Worm (Caenorhabditis elegans): Measurements from ENCODE around the gene twk-33.

The twk-33 gene

DNA sequence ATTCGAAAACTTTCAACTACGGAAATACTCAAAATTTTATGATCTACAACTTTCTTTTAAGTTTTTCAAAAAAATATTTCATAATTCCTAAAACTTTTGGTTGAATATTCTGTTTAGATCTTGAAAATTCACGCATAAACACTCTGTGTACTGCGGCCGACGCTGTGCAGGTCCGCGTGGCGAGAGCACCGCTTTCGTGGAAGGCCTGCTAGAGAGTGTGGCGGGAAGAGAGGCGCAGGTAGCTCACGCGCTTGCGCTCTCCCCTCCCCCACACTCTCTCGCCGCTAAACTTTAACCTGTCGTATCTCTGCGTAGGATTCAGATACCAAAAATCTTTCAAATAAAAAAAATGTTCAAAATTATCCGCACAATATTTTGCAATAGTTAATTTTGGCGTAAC lies 30.9 kb downstream of the twk-33 start:
- no peak for TF ChIP-seq tbx-11 (GFP tag; IDR thresholded peaks at IDR 0.05)
- TF ChIP-seq hnd-1 (tag; optimal IDR thresholded peaks at IDR 0.05): no peak
- TF ChIP-seq flt-1 (GFP tag; IDR thresholded peaks at IDR 0.05): no peak
- no peak for TF ChIP-seq B0310.2 (tag; optimal IDR thresholded peaks at IDR 0.05)
- no peak for TF ChIP-seq aly-1 (tag; optimal IDR thresholded peaks at IDR 0.05)
- no peak for TF ChIP-seq hmbx-1 (tag; optimal IDR thresholded peaks at IDR 0.05)
- no peak for TF ChIP-seq ama-1 (optimal IDR thresholded peaks at IDR 0.05)
- no peak for TF ChIP-seq ceh-36 (tag; optimal IDR thresholded peaks at IDR 0.05)
- no peak for TF ChIP-seq tbx-37 (GFP tag; conservative IDR thresholded peaks at IDR 0.05)
- no peak for TF ChIP-seq tra-4 (tag; optimal IDR thresholded peaks at IDR 0.05)
- TF ChIP-seq pes-1 (GFP tag; IDR thresholded peaks at IDR 0.05): no peak
- no peak for TF ChIP-seq F13C5.2 (tag; optimal IDR thresholded peaks at IDR 0.05)
- TF ChIP-seq ets-7 (tag; optimal IDR thresholded peaks at IDR 0.05): no peak
- TF ChIP-seq hmg-4 (GFP tag; optimal IDR thresholded peaks at IDR 0.05): no peak
- TF ChIP-seq ceh-13 (GFP tag; optimal IDR thresholded peaks at IDR 0.05): no peak

DNA sequence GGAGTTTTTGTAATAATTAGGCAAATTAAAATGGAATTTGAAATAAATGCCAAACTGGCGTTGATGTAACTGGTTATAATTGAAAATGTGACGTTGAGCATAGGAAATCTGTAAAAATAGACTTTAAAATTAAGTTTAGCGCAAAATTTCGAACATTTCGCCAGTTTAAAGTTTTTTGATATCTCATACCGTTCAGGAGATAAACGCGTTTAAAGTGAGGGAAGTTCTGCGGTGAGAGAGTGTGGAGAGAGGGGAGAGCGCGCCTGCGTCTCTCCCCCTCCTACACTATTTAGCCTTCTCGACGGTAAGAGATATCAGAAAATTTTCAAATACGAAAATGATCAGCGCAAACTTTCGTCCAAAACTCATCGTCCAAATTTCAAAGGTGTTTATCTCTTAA lies 37.6 kb downstream of the twk-33 start, which contains the start of gene str-92:
str-92 (minus strand) TSS at position 101 of the 400 bp plus-strand sequence.
- no peak for TF ChIP-seq tbx-37 (GFP tag; conservative IDR thresholded peaks at IDR 0.05)
- TF ChIP-seq tra-4 (tag; optimal IDR thresholded peaks at IDR 0.05): no peak
- no peak for TF ChIP-seq scrt-1 (GFP tag; IDR thresholded peaks at IDR 0.05)
- no peak for TF ChIP-seq B0310.2 (tag; optimal IDR thresholded peaks at IDR 0.05)

DNA sequence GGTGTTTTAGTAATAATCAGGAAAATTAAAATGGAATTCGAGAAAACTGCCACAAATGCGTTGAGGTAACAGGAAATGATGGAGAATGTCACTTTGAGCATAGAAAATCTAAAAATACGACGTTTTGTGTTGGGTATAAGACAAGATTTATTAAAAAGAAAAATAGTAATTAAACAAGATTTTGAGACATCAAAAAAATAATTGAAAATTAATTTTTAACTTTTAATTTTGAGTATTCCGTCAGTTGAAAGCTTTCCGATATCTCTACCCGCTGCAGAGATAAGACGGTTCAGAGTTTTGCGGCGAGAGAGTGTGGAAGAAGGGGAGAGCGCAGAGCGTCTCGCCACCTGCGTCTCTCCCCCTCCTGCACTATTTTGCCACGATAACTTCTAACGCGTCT lies 40.8 kb downstream of the twk-33 start, which contains the start of gene str-93:
str-93 (minus strand) TSS at position 101 of the 400 bp plus-strand sequence.
- TF ChIP-seq hnd-1 (tag; optimal IDR thresholded peaks at IDR 0.05) (no peak), F13C5.2 (tag; optimal IDR thresholded peaks at IDR 0.05) (no peak), flt-1 (GFP tag; IDR thresholded peaks at IDR 0.05) (no peak), aly-1 (tag; optimal IDR thresholded peaks at IDR 0.05) (no peak), tra-4 (tag; optimal IDR thresholded peaks at IDR 0.05) (no peak), pes-1 (GFP tag; IDR thresholded peaks at IDR 0.05) (no peak), hmg-4 (GFP tag; optimal IDR thresholded peaks at IDR 0.05) (no peak)

DNA sequence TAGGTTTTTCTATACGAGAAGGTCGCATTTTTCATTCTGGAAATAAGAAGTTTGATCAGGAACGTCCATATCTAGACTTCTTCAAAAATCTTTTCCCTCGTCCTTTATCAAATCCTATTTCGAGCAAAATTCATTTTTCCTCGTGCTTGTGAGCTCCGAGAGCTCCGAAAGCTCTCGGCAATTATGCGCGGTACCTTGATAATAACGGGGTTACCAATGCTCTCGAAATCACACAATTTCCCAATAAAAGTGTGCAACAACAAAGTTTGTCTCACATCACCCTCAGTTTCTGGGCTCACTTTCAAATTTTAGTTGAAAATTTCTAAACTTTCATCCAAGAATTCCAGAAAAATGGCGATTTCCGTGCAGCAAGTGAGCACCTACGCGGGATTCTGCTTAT lies 45.6 kb downstream of the twk-33 start, which contains the start of gene str-89:
str-89 (plus strand) TSS at position 301 of the 400 bp plus-strand sequence.
- TF ChIP-seq F13C5.2 (tag; optimal IDR thresholded peaks at IDR 0.05): no peak
- TF ChIP-seq flt-1 (GFP tag; IDR thresholded peaks at IDR 0.05): no peak
- no peak for TF ChIP-seq tra-4 (tag; optimal IDR thresholded peaks at IDR 0.05)
- TF ChIP-seq aly-1 (tag; optimal IDR thresholded peaks at IDR 0.05): no peak
- TF ChIP-seq tbx-37 (GFP tag; conservative IDR thresholded peaks at IDR 0.05): no peak
- TF ChIP-seq pes-1 (GFP tag; IDR thresholded peaks at IDR 0.05): no peak
- TF ChIP-seq ama-1 (optimal IDR thresholded peaks at IDR 0.05): no peak
- TF ChIP-seq ceh-13 (GFP tag; optimal IDR thresholded peaks at IDR 0.05): no peak
- no peak for TF ChIP-seq hnd-1 (tag; optimal IDR thresholded peaks at IDR 0.05)
- no peak for TF ChIP-seq sea-1 (GFP tag; conservative IDR thresholded peaks at IDR 0.05)
- no peak for TF ChIP-seq ets-7 (tag; optimal IDR thresholded peaks at IDR 0.05)
- no peak for TF ChIP-seq tbx-11 (GFP tag; IDR thresholded peaks at IDR 0.05)
- no peak for TF ChIP-seq scrt-1 (GFP tag; IDR thresholded peaks at IDR 0.05)
- no peak for TF ChIP-seq ceh-36 (tag; optimal IDR thresholded peaks at IDR 0.05)
- TF ChIP-seq hmg-4 (GFP tag; optimal IDR thresholded peaks at IDR 0.05): no peak

DNA sequence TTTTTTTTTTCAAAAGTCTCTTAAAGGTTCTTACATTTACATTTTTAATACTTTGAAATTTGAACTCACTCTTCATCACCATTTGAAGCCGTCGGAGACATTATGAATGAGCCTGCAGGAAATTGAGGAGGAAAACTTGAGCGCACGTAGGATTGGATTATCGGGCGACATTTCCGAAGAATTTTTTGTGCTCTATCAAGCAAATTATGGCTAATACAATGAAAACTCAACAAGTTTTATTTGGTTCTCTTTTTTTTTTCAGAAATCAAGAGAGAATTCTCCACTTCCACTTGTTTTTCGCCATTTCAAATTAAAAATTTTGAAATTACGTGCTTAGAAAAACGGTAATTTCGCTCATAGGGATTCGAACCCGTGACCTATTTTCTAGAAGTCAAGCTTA lies 46.5 kb downstream of the twk-33 start, which contains the start of gene F59A1.12:
F59A1.12 (minus strand) TSS at position 101 of the 400 bp plus-strand sequence.
- TF ChIP-seq hmg-4 (GFP tag; optimal IDR thresholded peaks at IDR 0.05) (no peak), tbx-11 (GFP tag; IDR thresholded peaks at IDR 0.05) (no peak), hnd-1 (tag; optimal IDR thresholded peaks at IDR 0.05) (no peak), ceh-36 (tag; optimal IDR thresholded peaks at IDR 0.05) (no peak), scrt-1 (GFP tag; IDR thresholded peaks at IDR 0.05) (no peak), hmbx-1 (tag; optimal IDR thresholded peaks at IDR 0.05) (no peak), ama-1 (optimal IDR thresholded peaks at IDR 0.05) (no peak), sea-1 (GFP tag; conservative IDR thresholded peaks at IDR 0.05) (no peak), ets-7 (tag; optimal IDR thresholded peaks at IDR 0.05) (no peak), F13C5.2 (tag; optimal IDR thresholded peaks at IDR 0.05) (no peak)

DNA sequence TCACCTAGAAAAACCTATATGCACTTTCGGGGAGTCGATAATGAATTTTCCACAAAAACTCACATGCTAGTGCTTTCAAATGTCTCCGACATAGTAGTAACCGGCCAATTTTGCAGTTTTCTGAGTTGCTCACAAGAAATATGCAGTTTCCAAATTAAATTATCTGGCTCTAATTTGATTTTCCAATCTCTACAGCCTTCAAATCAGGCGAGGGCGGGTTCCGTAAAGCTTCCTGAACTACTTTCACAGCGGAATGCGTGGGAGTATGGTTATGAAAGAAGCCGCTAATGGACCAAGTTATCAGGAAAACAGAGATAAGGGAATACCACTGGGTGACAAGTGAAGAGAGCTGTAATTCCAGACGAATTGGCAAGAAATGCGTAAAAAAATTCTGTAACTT lies 48.3 kb downstream of the twk-33 start, which contains the start of gene F59A1.11:
F59A1.11 (minus strand) TSS at position 101 of the 400 bp plus-strand sequence.
- TF ChIP-seq ama-1 (optimal IDR thresholded peaks at IDR 0.05): no peak
- no peak for TF ChIP-seq hmbx-1 (tag; optimal IDR thresholded peaks at IDR 0.05)
- no peak for TF ChIP-seq scrt-1 (GFP tag; IDR thresholded peaks at IDR 0.05)
- no peak for TF ChIP-seq tbx-11 (GFP tag; IDR thresholded peaks at IDR 0.05)
- no peak for TF ChIP-seq tbx-37 (GFP tag; conservative IDR thresholded peaks at IDR 0.05)
- TF ChIP-seq hnd-1 (tag; optimal IDR thresholded peaks at IDR 0.05): no peak
- TF ChIP-seq flt-1 (GFP tag; IDR thresholded peaks at IDR 0.05): no peak
- no peak for TF ChIP-seq pes-1 (GFP tag; IDR thresholded peaks at IDR 0.05)
- TF ChIP-seq ets-7 (tag; optimal IDR thresholded peaks at IDR 0.05): no peak
- no peak for TF ChIP-seq hmg-4 (GFP tag; optimal IDR thresholded peaks at IDR 0.05)

DNA sequence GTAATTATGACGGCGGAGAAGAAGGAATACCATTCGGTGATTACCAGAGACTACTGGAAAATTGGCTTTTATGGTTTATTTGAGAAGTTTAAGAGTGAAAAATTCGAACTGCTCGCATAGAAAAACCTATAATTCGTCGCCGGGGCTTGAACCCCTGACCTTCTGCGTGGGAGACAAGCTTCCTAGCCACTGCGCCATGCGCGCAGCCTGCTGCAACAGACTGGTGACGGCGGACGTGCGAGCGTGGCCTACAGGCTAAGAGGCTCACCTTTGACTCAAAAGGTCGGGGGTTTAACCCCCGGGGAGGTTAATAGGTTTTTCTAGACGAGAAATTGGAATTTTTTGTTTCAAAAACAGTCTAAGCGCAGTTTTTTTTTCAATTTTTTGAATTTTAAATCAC lies 49.8 kb downstream of the twk-33 start:
- TF ChIP-seq B0310.2 (tag; optimal IDR thresholded peaks at IDR 0.05) (no peak), hmg-4 (GFP tag; optimal IDR thresholded peaks at IDR 0.05) (no peak), tra-4 (tag; optimal IDR thresholded peaks at IDR 0.05) (no peak), sea-1 (GFP tag; conservative IDR thresholded peaks at IDR 0.05) (0 out of 2 replicates have a peak, but pooled peaks have one; percentile 25), F13C5.2 (tag; optimal IDR thresholded peaks at IDR 0.05) (no peak), ets-7 (tag; optimal IDR thresholded peaks at IDR 0.05) (no peak), ceh-36 (tag; optimal IDR thresholded peaks at IDR 0.05) (no peak), ama-1 (optimal IDR thresholded peaks at IDR 0.05) (no peak)

DNA sequence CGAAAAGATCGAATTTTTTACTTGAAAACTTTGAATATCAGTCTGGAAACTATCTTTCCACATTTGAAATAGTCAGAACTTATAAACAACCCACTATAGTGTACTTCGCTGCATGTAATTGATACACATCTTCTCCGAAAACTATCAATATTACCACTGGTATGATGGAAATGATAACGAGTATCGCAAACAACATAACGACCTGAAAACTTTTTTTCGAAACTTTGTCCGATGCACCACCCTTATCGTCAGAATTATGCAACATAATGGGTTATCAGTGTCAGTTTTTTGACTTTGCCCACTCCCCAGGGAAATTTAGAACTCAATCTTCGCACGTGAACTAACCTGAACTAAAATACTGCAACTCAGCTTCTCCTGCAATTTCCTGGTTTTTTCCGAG lies 51.9 kb downstream of the twk-33 start:
- TF ChIP-seq tbx-37 (GFP tag; conservative IDR thresholded peaks at IDR 0.05) (no peak), B0310.2 (tag; optimal IDR thresholded peaks at IDR 0.05) (no peak), hnd-1 (tag; optimal IDR thresholded peaks at IDR 0.05) (no peak), flt-1 (GFP tag; IDR thresholded peaks at IDR 0.05) (no peak)

Measured in whole organism, early embryonic.